Fruit fly (Drosophila melanogaster) whole organism, adult: ENCODE measurements around the gene CG44261.

ENCODE experiments used
- CG11617 ChIP-seq: fragments of 200-800 bp; sonication (Bioruptor generic); optimal IDR thresholded peaks from 2 replicates; lab custom pipeline; 2017; ENCODE audit warnings: mild to moderate bottlenecking, missing biosample characterization, missing genetic modification reagents, missing genetic modification characterization
- CG1620 ChIP-seq: fragments of 200-800 bp; sonication (Bioruptor generic); optimal IDR thresholded peaks from 2 replicates; lab custom pipeline; 2016; ENCODE audit warnings: missing biosample characterization, missing genetic modification characterization
- CG7045 ChIP-seq: fragments of 200-800 bp; sonication (Bioruptor generic); optimal IDR thresholded peaks from 2 replicates; lab custom pipeline; 2017; ENCODE audit warnings: missing biosample characterization, mild to moderate bottlenecking, missing genetic modification characterization
- CG7101 ChIP-seq: fragments of 200-800 bp; sonication (Bioruptor generic); optimal IDR thresholded peaks from 2 replicates; lab custom pipeline; 2018; ENCODE audit warnings: missing biosample characterization, mild to moderate bottlenecking, missing genetic modification characterization, moderate library complexity
- bab1 ChIP-seq: fragments of 200-800 bp; sonication (Bioruptor generic); optimal IDR thresholded peaks from 3 replicates; lab custom pipeline; 2019; ENCODE audit warnings: missing biosample characterization, mild to moderate bottlenecking, missing genetic modification characterization, moderate library complexity
- ovo ChIP-seq: fragments of 200-800 bp; sonication (Bioruptor generic); optimal IDR thresholded peaks from 2 replicates; lab custom pipeline; 2016; ENCODE audit warnings: missing biosample characterization, missing genetic modification characterization
- pad ChIP-seq: fragments of 200-800 bp; sonication (Bioruptor generic); optimal IDR thresholded peaks from 3 replicates; lab custom pipeline; 2017; ENCODE audit warnings: missing biosample characterization, missing genetic modification characterization, mild to moderate bottlenecking, moderate library complexity, missing genetic modification reagents

DNA sequence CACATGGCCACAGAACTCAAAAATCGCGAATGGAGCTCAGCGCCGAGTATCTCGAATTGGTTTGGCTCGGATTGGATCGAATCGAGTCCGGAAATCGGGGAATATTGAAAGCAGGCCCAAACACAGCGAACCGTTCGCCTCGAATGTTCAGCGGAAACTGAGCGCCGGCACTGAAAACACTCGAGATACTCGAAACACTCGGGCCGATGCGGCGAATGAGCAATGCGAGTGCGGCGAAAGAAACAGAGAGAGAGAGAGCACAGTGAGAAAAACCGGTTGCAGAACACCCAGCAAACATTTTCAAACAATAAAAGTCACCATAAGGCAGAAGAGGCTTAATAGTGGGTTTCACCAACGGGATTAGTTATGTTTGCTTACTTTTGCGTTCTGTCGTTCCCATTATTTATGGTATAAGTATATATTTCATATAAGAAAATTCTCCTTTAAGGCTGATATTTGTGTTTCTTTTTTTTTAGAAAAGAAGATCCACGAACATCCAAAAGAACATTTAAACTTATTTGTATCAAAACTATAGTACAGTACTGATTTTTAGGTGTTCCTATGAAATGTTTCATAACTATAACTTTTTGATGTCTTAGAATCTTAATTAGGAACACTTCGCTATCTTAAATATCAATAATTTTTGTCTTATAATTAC lies 13.5 kb downstream of the CG44261 start, which contains the start of gene FER:
- TF ChIP-seq ovo (GFP tag; lab: Kevin White, UChicago), result no peak
- peak; percentile 22 for TF ChIP-seq bab1 (GFP tag; lab: Kevin White, UChicago)
- TF ChIP-seq CG7101 (tag; lab: Kevin White, UChicago), result peak; percentile 28
- peak; percentile 14 for TF ChIP-seq CG1620 (GFP tag; lab: Kevin White, UChicago)
- no peak for TF ChIP-seq pad
- TF ChIP-seq CG11617, result peak; percentile 25
- peak; percentile 28 for TF ChIP-seq CG7045 (GFP tag; lab: Kevin White, UChicago)
